Worm (Caenorhabditis elegans) whole organism, mixed stage, embryonic: Measurements from ENCODE around the gene ttr-40.

Experiments used
- M03D4.4 ChIP-seq: sonication (generic microtip); optimal IDR thresholded peaks from 2 replicates; lab custom pipeline; 2017; ENCODE audit warnings: mild to moderate bottlenecking, missing genetic modification characterization, missing compliant biosample characterization
- bed-3 ChIP-seq: fragments of 200-800 bp; sonication (Bioruptor generic); optimal IDR thresholded peaks from 3 replicates; lab custom pipeline; 2018; ENCODE audit warnings: mild to moderate bottlenecking, missing genetic modification characterization, moderate library complexity, missing compliant biosample characterization
- blmp-1 ChIP-seq: fragments of 150-350 bp; optimal IDR thresholded peaks from 2 replicates; lab custom pipeline; 2014; ENCODE audit warnings: missing biosample characterization, missing genetic modification characterization
- ceh-43 ChIP-seq: fragments of 200-800 bp; sonication (Bioruptor generic); optimal IDR thresholded peaks from 2 replicates; lab custom pipeline; 2018; ENCODE audit warnings: mild to moderate bottlenecking, missing genetic modification characterization, moderate library complexity, missing compliant biosample characterization
- ceh-83 ChIP-seq: fragments of 200-800 bp; sonication (Bioruptor generic); optimal IDR thresholded peaks from 2 replicates; lab custom pipeline; 2018; ENCODE audit warnings: mild to moderate bottlenecking, missing genetic modification characterization, missing compliant biosample characterization
- ces-1 ChIP-seq: fragments of 150-350 bp; optimal IDR thresholded peaks from 2 replicates; lab custom pipeline; 2014; ENCODE audit warnings: missing biosample characterization, missing genetic modification reagents, missing genetic modification characterization
- cnd-1 ChIP-seq: fragments of 200-800 bp; sonication (Bioruptor generic); optimal IDR thresholded peaks from 2 replicates; lab custom pipeline; 2018; ENCODE audit warnings: mild to moderate bottlenecking, missing genetic modification characterization, missing compliant biosample characterization
- drap-1 ChIP-seq: fragments of 200-800 bp; sonication (Bioruptor generic); optimal IDR thresholded peaks from 3 replicates; lab custom pipeline; 2018; ENCODE audit warnings: mild to moderate bottlenecking, missing genetic modification characterization, missing compliant biosample characterization
- elt-1 ChIP-seq: sonication (generic microtip); optimal IDR thresholded peaks from 2 replicates; lab custom pipeline; 2017; ENCODE audit warnings: missing genetic modification characterization, mild to moderate bottlenecking, missing compliant biosample characterization, antibody characterized with exemption, moderate library complexity, borderline replicate concordance; ENCODE audit not compliant: insufficient read depth
- elt-3 ChIP-seq: fragments of 150-350 bp; optimal IDR thresholded peaks from 2 replicates; lab custom pipeline; 2014; ENCODE audit warnings: missing biosample characterization, missing genetic modification characterization
- flh-1 ChIP-seq: fragments of 200-800 bp; sonication (Bioruptor generic); optimal IDR thresholded peaks from 2 replicates; lab custom pipeline; 2018; ENCODE audit warnings: mild to moderate bottlenecking, missing genetic modification characterization, moderate library complexity, missing compliant biosample characterization
- ham-2 ChIP-seq: fragments of 200-800 bp; sonication (Bioruptor generic); optimal IDR thresholded peaks from 2 replicates; lab custom pipeline; 2018; ENCODE audit warnings: mild to moderate bottlenecking, missing genetic modification characterization, missing compliant biosample characterization
- hlh-1 ChIP-seq: fragments of 150-350 bp; optimal IDR thresholded peaks from 2 replicates; lab custom pipeline; 2014; ENCODE audit warnings: missing biosample characterization, missing genetic modification reagents, missing genetic modification characterization
- lin-13 ChIP-seq: fragments of 150-350 bp; optimal IDR thresholded peaks from 2 replicates; lab custom pipeline; 2014; ENCODE audit warnings: missing biosample characterization, missing genetic modification characterization
- lin-32 ChIP-seq: fragments of 200-800 bp; sonication (Bioruptor generic); optimal IDR thresholded peaks from 2 replicates; lab custom pipeline; 2018; ENCODE audit warnings: mild to moderate bottlenecking, missing genetic modification characterization, missing compliant biosample characterization
- lsy-2 ChIP-seq: fragments of 150-350 bp; optimal IDR thresholded peaks from 2 replicates; lab custom pipeline; 2014; ENCODE audit warnings: missing biosample characterization, missing genetic modification characterization
- mab-5 ChIP-seq: fragments of 150-350 bp; optimal IDR thresholded peaks from 2 replicates; lab custom pipeline; 2014; ENCODE audit warnings: missing biosample characterization, missing genetic modification characterization
- mep-1 ChIP-seq: fragments of 150-350 bp; optimal IDR thresholded peaks from 2 replicates; lab custom pipeline; 2017; ENCODE audit warnings: missing biosample characterization, missing genetic modification reagents, missing genetic modification characterization, inconsistent platforms
- mls-2 ChIP-seq: sonication (generic microtip); optimal IDR thresholded peaks from 2 replicates; lab custom pipeline; 2016; ENCODE audit warnings: mild to moderate bottlenecking, missing genetic modification characterization, moderate library complexity, missing compliant biosample characterization
- nhr-12 ChIP-seq: fragments of 150-350 bp; optimal IDR thresholded peaks from 2 replicates; lab custom pipeline; 2014; ENCODE audit warnings: missing biosample characterization, missing genetic modification characterization
- nhr-237 ChIP-seq: fragments of 150-350 bp; optimal IDR thresholded peaks from 2 replicates; lab custom pipeline; 2014; ENCODE audit warnings: missing biosample characterization, missing genetic modification characterization
- nhr-76 ChIP-seq: sonication (generic microtip); optimal IDR thresholded peaks from 2 replicates; lab custom pipeline; 2017; ENCODE audit warnings: missing biosample characterization, missing genetic modification characterization
- pha-4 ChIP-seq: fragments of 150-350 bp; optimal IDR thresholded peaks from 2 replicates; lab custom pipeline; 2018; ENCODE audit warnings: missing biosample characterization, missing genetic modification reagents, missing genetic modification characterization
- sem-2 ChIP-seq: fragments of 200-800 bp; sonication (Bioruptor generic); optimal IDR thresholded peaks from 2 replicates; lab custom pipeline; 2018; ENCODE audit warnings: mild to moderate bottlenecking, missing genetic modification characterization, missing compliant biosample characterization
- snpc-4 ChIP-seq: fragments of 150-350 bp; optimal IDR thresholded peaks from 2 replicates; lab custom pipeline; 2014; ENCODE audit warnings: missing biosample characterization, missing genetic modification characterization
- sptf-1 ChIP-seq: sonication (generic microtip); optimal IDR thresholded peaks from 2 replicates; lab custom pipeline; 2017; ENCODE audit warnings: mild to moderate bottlenecking, missing genetic modification characterization, moderate library complexity, missing compliant biosample characterization
- tbx-8 ChIP-seq: fragments of 200-800 bp; sonication (Bioruptor generic); optimal IDR thresholded peaks from 2 replicates; lab custom pipeline; 2018; ENCODE audit warnings: mild to moderate bottlenecking, missing genetic modification characterization, moderate library complexity, missing compliant biosample characterization
- unc-120 ChIP-seq: sonication (generic microtip); optimal IDR thresholded peaks from 2 replicates; lab custom pipeline; 2017; ENCODE audit warnings: missing genetic modification characterization, missing compliant biosample characterization; ENCODE audit not compliant: poor library complexity, severe bottlenecking
- unc-39 ChIP-seq: fragments of 150-350 bp; optimal IDR thresholded peaks from 2 replicates; lab custom pipeline; 2014; ENCODE audit warnings: missing biosample characterization, missing genetic modification characterization
- unc-62 ChIP-seq: fragments of 150-350 bp; optimal IDR thresholded peaks from 2 replicates; lab custom pipeline; 2014; ENCODE audit warnings: missing biosample characterization, missing genetic modification reagents, missing genetic modification characterization
- zip-8 ChIP-seq: fragments of 150-350 bp; optimal IDR thresholded peaks from 2 replicates; lab custom pipeline; 2014; ENCODE audit warnings: missing biosample characterization, missing genetic modification characterization
- ztf-11 ChIP-seq: fragments of 150-350 bp; optimal IDR thresholded peaks from 2 replicates; lab custom pipeline; 2014; ENCODE audit warnings: missing biosample characterization, missing genetic modification characterization

ttr-40 gene

DNA sequence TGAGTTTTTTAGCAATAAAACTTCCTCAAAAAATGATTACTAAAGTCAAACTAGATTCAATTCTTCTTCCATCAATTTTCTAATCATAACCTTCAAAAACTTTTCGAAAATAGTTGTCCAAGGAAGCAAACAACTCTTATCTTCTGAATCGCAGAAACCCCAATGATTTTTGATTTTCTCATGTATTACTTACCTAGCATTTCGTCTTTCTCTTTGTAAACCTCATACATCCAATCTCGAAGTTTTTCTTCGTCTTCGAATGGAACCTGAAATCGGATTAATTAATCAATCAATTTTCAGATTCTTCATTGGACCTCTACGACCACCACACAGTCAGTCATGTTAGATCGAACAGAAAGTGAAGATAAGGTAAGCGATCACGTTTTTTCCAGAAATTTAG, 26.6 kb downstream of the ttr-40 start, which contains the start of gene K07B1.4:
K07B1.4 (plus strand) TSS at position 301 of the 400 bp plus-strand sequence.
- TF ChIP-seq unc-120 (tag; lab: Kevin White, UChicago) (no peak), ceh-83 (no peak), tbx-8 (GFP tag; lab: Kevin White, UChicago) (no peak), drap-1 (GFP tag; lab: Kevin White, UChicago) (no peak), nhr-237 (no peak), pha-4 (tag; lab: Kevin White, UChicago) (no peak), lin-13 (tag; lab: Kevin White, UChicago) (no peak), elt-1 (tag; lab: Kevin White, UChicago) (no peak), ham-2 (GFP tag; lab: Kevin White, UChicago) (no peak), nhr-12 (tag; lab: Kevin White, UChicago) (no peak), sptf-1 (tag; lab: Kevin White, UChicago) (no peak), snpc-4 (tag; lab: Kevin White, UChicago) (no peak), bed-3 (no peak), ces-1 (GFP tag; lab: Kevin White, UChicago) (no peak), blmp-1 (tag; lab: Kevin White, UChicago) (no peak)

ce11 chrV:9327691-9328090, 27.6 kb downstream of the ttr-40 start:
- no peak for TF ChIP-seq elt-3 (tag; lab: Kevin White, UChicago)
- no peak for TF ChIP-seq ces-1 (GFP tag; lab: Kevin White, UChicago)
- TF ChIP-seq mep-1, result no peak
- TF ChIP-seq ceh-43, result no peak
- TF ChIP-seq nhr-76 (tag; lab: Kevin White, UChicago), result no peak
- no peak for TF ChIP-seq ceh-83
- TF ChIP-seq lin-32, result no peak
- TF ChIP-seq sptf-1 (tag; lab: Kevin White, UChicago), result no peak
- no peak for TF ChIP-seq sem-2 (GFP tag; lab: Kevin White, UChicago)
- TF ChIP-seq snpc-4 (tag; lab: Kevin White, UChicago), result no peak
- TF ChIP-seq unc-39 (tag; lab: Kevin White, UChicago), result no peak
- no peak for TF ChIP-seq nhr-12 (tag; lab: Kevin White, UChicago)
- no peak for TF ChIP-seq lin-13 (tag; lab: Kevin White, UChicago)
- TF ChIP-seq drap-1 (GFP tag; lab: Kevin White, UChicago), result no peak
- TF ChIP-seq mab-5 (tag; lab: Kevin White, UChicago), result no peak
- TF ChIP-seq bed-3, result no peak
- TF ChIP-seq, all 35 proteins: peak for 0

- TF ChIP-seq nhr-76 (tag; lab: Kevin White, UChicago) (no peak), unc-120 (tag; lab: Kevin White, UChicago) (no peak), nhr-12 (tag; lab: Kevin White, UChicago) (no peak), unc-62 (GFP tag; lab: Kevin White, UChicago) (no peak), unc-39 (tag; lab: Kevin White, UChicago) (no peak), pha-4 (tag; lab: Kevin White, UChicago) (no peak), tbx-8 (GFP tag; lab: Kevin White, UChicago) (no peak)
- TF ChIP-seq, all 35 proteins: peak for 0
These were observed 28.4 kb downstream of the ttr-40 start for ce11 chrV:9326903-9327302.

ce11 chrV:9324167-9324566, 31.1 kb downstream of the ttr-40 start:
- TF ChIP-seq elt-1 (tag; lab: Kevin White, UChicago) (no peak), flh-1 (no peak), hlh-1 (tag; lab: Kevin White, UChicago) (no peak), zip-8 (tag; lab: Kevin White, UChicago) (no peak), ztf-11 (tag; lab: Kevin White, UChicago) (no peak), mls-2 (tag; lab: Kevin White, UChicago) (no peak), lin-32 (no peak), lsy-2 (tag; lab: Kevin White, UChicago) (no peak), mep-1 (no peak), cnd-1 (no peak), mab-5 (tag; lab: Kevin White, UChicago) (no peak), ces-1 (GFP tag; lab: Kevin White, UChicago) (no peak), M03D4.4 (tag; lab: Kevin White, UChicago) (no peak), unc-62 (GFP tag; lab: Kevin White, UChicago) (no peak), sptf-1 (tag; lab: Kevin White, UChicago) (no peak), elt-3 (tag; lab: Kevin White, UChicago) (no peak)
